Worm (Caenorhabditis elegans) whole organism, early embryonic: Measurements from ENCODE around the gene tlk-1.
A peak's percentile ranks its signal among the peaks of the same experiment; 100 is the strongest.

Experiments used
- B0310.2 ChIP-seq: sonication (generic microtip); optimal IDR thresholded peaks from 2 replicates; lab custom pipeline; 2016; ENCODE audit warnings: mild to moderate bottlenecking, missing genetic modification characterization, missing compliant biosample characterization
- F13C5.2 ChIP-seq: sonication (generic microtip); optimal IDR thresholded peaks from 2 replicates; lab custom pipeline; 2017; ENCODE audit warnings: mild to moderate bottlenecking, missing genetic modification characterization, inconsistent platforms, missing compliant biosample characterization
- aly-1 ChIP-seq: sonication (generic microtip); optimal IDR thresholded peaks from 2 replicates; lab custom pipeline; 2016; ENCODE audit warnings: missing genetic modification characterization, missing compliant biosample characterization
- ama-1 ChIP-seq: fragments of 150-350 bp; optimal IDR thresholded peaks from 2 replicates; lab custom pipeline; 2014
- ceh-13 ChIP-seq: fragments of 200-800 bp; sonication (Bioruptor generic); optimal IDR thresholded peaks from 2 replicates; lab custom pipeline; 2018; ENCODE audit warnings: mild to moderate bottlenecking, missing genetic modification characterization, missing compliant biosample characterization
- ceh-36 ChIP-seq: sonication (generic microtip); optimal IDR thresholded peaks from 2 replicates; lab custom pipeline; 2016; ENCODE audit warnings: missing genetic modification characterization, inconsistent platforms, missing compliant biosample characterization
- ets-7 ChIP-seq: sonication (generic microtip); optimal IDR thresholded peaks from 2 replicates; lab custom pipeline; 2016; ENCODE audit warnings: missing genotype, missing genetic modification characterization, missing compliant biosample characterization
- flt-1 ChIP-seq: fragments of 200-800 bp; sonication (Bioruptor generic); IDR thresholded peaks from 2 replicates; pipeline ENCODE4 v1.3.6; 2022; ENCODE audit warnings: missing genetic modification characterization, missing compliant biosample characterization
- hmbx-1 ChIP-seq: sonication (generic microtip); optimal IDR thresholded peaks from 2 replicates; lab custom pipeline; 2016; ENCODE audit warnings: mild to moderate bottlenecking, missing genetic modification characterization, missing compliant biosample characterization
- hmg-4 ChIP-seq: fragments of 200-800 bp; sonication (Bioruptor generic); optimal IDR thresholded peaks from 2 replicates; lab custom pipeline; 2018; ENCODE audit warnings: mild to moderate bottlenecking, missing genetic modification characterization, missing compliant biosample characterization
- hnd-1 ChIP-seq: sonication (generic microtip); optimal IDR thresholded peaks from 2 replicates; lab custom pipeline; 2016; ENCODE audit warnings: missing genetic modification characterization, missing compliant biosample characterization
- pes-1 ChIP-seq: fragments of 200-800 bp; sonication (Bioruptor generic); IDR thresholded peaks from 2 replicates; pipeline ENCODE4 v1.3.6; 2022; ENCODE audit warnings: missing genetic modification reagents, missing genetic modification characterization, missing compliant biosample characterization
- scrt-1 ChIP-seq: fragments of 200-800 bp; sonication (Bioruptor generic); IDR thresholded peaks from 2 replicates; pipeline ENCODE4 v1.3.6; 2022; ENCODE audit warnings: missing genetic modification characterization, missing compliant biosample characterization
- sea-1 ChIP-seq: fragments of 200-800 bp; sonication (Bioruptor generic); conservative IDR thresholded peaks from 2 replicates; pipeline ENCODE4 v1.3.6; 2022; ENCODE audit warnings: missing genetic modification characterization, missing compliant biosample characterization
- tbx-11 ChIP-seq: fragments of 200-800 bp; sonication (Bioruptor generic); IDR thresholded peaks from 2 replicates; pipeline ENCODE4 v1.3.6; 2022; ENCODE audit warnings: missing genetic modification characterization, missing compliant biosample characterization
- tbx-37 ChIP-seq: fragments of 200-800 bp; sonication (Bioruptor generic); conservative IDR thresholded peaks from 2 replicates; pipeline ENCODE4 v1.3.6; 2022; ENCODE audit warnings: missing genetic modification reagents, missing genetic modification characterization, missing compliant biosample characterization
- tra-4 ChIP-seq: sonication (generic microtip); optimal IDR thresholded peaks from 2 replicates; lab custom pipeline; 2017; ENCODE audit warnings: missing genetic modification characterization, missing compliant biosample characterization

The tlk-1 gene

ce11 chrIII:9698635-9699396, 860 bp upstream of the tlk-1 start:
- TF ChIP-seq pes-1 (no peak), ceh-13 (GFP tag; lab: Kevin White, UChicago) (no peak), aly-1 (tag; lab: Kevin White, UChicago) (no peak), ama-1 (lab: Kevin White, UChicago) (no peak), flt-1 (GFP tag; lab: Robert Waterston, UW) (no peak), hnd-1 (tag; lab: Kevin White, UChicago) (no peak), tra-4 (no peak), tbx-11 (GFP tag; lab: Robert Waterston, UW) (no peak), sea-1 (GFP tag; lab: Robert Waterston, UW) (no peak), scrt-1 (GFP tag; lab: Robert Waterston, UW) (no peak), B0310.2 (tag; lab: Kevin White, UChicago) (no peak), ets-7 (tag; lab: Kevin White, UChicago) (no peak), hmbx-1 (no peak), hmg-4 (GFP tag; lab: Kevin White, UChicago) (no peak)

- TF ChIP-seq sea-1 (GFP tag; lab: Robert Waterston, UW) (0 out of 2 replicates have a peak, but pooled peaks have one; percentile 25), hnd-1 (tag; lab: Kevin White, UChicago) (no peak), ceh-36 (tag; lab: Kevin White, UChicago) (no peak), tbx-37 (GFP tag; lab: Robert Waterston, UW) (no peak), ets-7 (tag; lab: Kevin White, UChicago) (peak; percentile 7), hmg-4 (GFP tag; lab: Kevin White, UChicago) (peak; percentile 59), scrt-1 (GFP tag; lab: Robert Waterston, UW) (no peak)
Observed at ce11 chrIII:9700114-9700690, 526 bp downstream of the tlk-1 start.

- TF ChIP-seq ceh-13 (GFP tag; lab: Kevin White, UChicago) (no peak), B0310.2 (tag; lab: Kevin White, UChicago) (no peak), hmbx-1 (no peak), ama-1 (lab: Kevin White, UChicago) (no peak), flt-1 (GFP tag; lab: Robert Waterston, UW) (no peak), ceh-36 (tag; lab: Kevin White, UChicago) (no peak), ets-7 (tag; lab: Kevin White, UChicago) (no peak), tbx-11 (GFP tag; lab: Robert Waterston, UW) (no peak), pes-1 (no peak), F13C5.2 (tag; lab: Kevin White, UChicago) (no peak), sea-1 (GFP tag; lab: Robert Waterston, UW) (no peak), tra-4 (no peak), tbx-37 (GFP tag; lab: Robert Waterston, UW) (no peak), aly-1 (tag; lab: Kevin White, UChicago) (no peak), hnd-1 (tag; lab: Kevin White, UChicago) (no peak), hmg-4 (GFP tag; lab: Kevin White, UChicago) (no peak), scrt-1 (GFP tag; lab: Robert Waterston, UW) (no peak)
Observed at ce11 chrIII:9701798-9702197, 2.1 kb downstream of the tlk-1 start.

ce11 chrIII:9702665-9703252, 3.1 kb downstream of the tlk-1 start:
- TF ChIP-seq ama-1 (lab: Kevin White, UChicago) (peak; percentile 58), F13C5.2 (tag; lab: Kevin White, UChicago) (no peak)

ce11 chrIII:9703747-9704605, 4.3 kb downstream of the tlk-1 start:
- TF ChIP-seq F13C5.2 (tag; lab: Kevin White, UChicago) (no peak), hnd-1 (tag; lab: Kevin White, UChicago) (no peak), ceh-13 (GFP tag; lab: Kevin White, UChicago) (no peak), sea-1 (GFP tag; lab: Robert Waterston, UW) (no peak), ama-1 (lab: Kevin White, UChicago) (no peak), aly-1 (tag; lab: Kevin White, UChicago) (no peak), hmg-4 (GFP tag; lab: Kevin White, UChicago) (no peak), ets-7 (tag; lab: Kevin White, UChicago) (no peak), hmbx-1 (no peak), ceh-36 (tag; lab: Kevin White, UChicago) (peak; percentile 32), scrt-1 (GFP tag; lab: Robert Waterston, UW) (0 out of 2 replicates have a peak, but pooled peaks have one; percentile 68), tra-4 (no peak), tbx-11 (GFP tag; lab: Robert Waterston, UW) (peak; percentile 34; the same call in 1 of the 2 replicates)

- no peak for TF ChIP-seq ama-1 (lab: Kevin White, UChicago)
- no peak for TF ChIP-seq hnd-1 (tag; lab: Kevin White, UChicago)
- no peak for TF ChIP-seq F13C5.2 (tag; lab: Kevin White, UChicago)
- no peak for TF ChIP-seq ets-7 (tag; lab: Kevin White, UChicago)
- TF ChIP-seq hmbx-1, result no peak
- TF ChIP-seq ceh-13 (GFP tag; lab: Kevin White, UChicago), result no peak
- no peak for TF ChIP-seq aly-1 (tag; lab: Kevin White, UChicago)
- no peak for TF ChIP-seq sea-1 (GFP tag; lab: Robert Waterston, UW)
- TF ChIP-seq scrt-1 (GFP tag; lab: Robert Waterston, UW), result no peak
- TF ChIP-seq ceh-36 (tag; lab: Kevin White, UChicago), result no peak
- no peak for TF ChIP-seq tbx-37 (GFP tag; lab: Robert Waterston, UW)
- no peak for TF ChIP-seq tbx-11 (GFP tag; lab: Robert Waterston, UW)
- no peak for TF ChIP-seq hmg-4 (GFP tag; lab: Kevin White, UChicago)
- no peak for TF ChIP-seq tra-4
- no peak for TF ChIP-seq B0310.2 (tag; lab: Kevin White, UChicago)
- TF ChIP-seq pes-1, result no peak
- TF ChIP-seq flt-1 (GFP tag; lab: Robert Waterston, UW), result no peak
Observed at ce11 chrIII:9704606-9704938, 4.9 kb downstream of the tlk-1 start.
